Fruit fly (Drosophila melanogaster) whole organism, embryonic: ENCODE measurements around the gene CG6254.

Experiments used
- BtbVII ChIP-seq: fragments of 200-800 bp; sonication (Bioruptor generic); optimal IDR thresholded peaks from 3 replicates; lab custom pipeline; 2017; ENCODE audit warnings: missing biosample characterization, mild to moderate bottlenecking, missing genetic modification characterization
- C15 ChIP-seq: fragments of 200-800 bp; sonication (Bioruptor generic); IDR thresholded peaks from 3 replicates; pipeline ENCODE4 v1.3.6; 2022; ENCODE audit warnings: missing biosample characterization, missing genetic modification characterization
- CG10462 ChIP-seq: fragments of 200-800 bp; sonication (Bioruptor generic); optimal IDR thresholded peaks from 2 replicates; lab custom pipeline; 2016; ENCODE audit warnings: missing biosample characterization, missing genetic modification characterization
- CG10979 ChIP-seq: fragments of 200-800 bp; sonication (Bioruptor generic); optimal IDR thresholded peaks from 2 replicates; lab custom pipeline; 2018; ENCODE audit warnings: missing biosample characterization, mild to moderate bottlenecking, missing genetic modification characterization, moderate library complexity
- CG12071 ChIP-seq: fragments of 200-800 bp; sonication (Bioruptor generic); optimal IDR thresholded peaks from 3 replicates; lab custom pipeline; 2018; ENCODE audit warnings: missing biosample characterization, mild to moderate bottlenecking, missing genetic modification characterization
- CG12236 ChIP-seq: fragments of 200-800 bp; sonication (Bioruptor generic); optimal IDR thresholded peaks from 2 replicates; lab custom pipeline; 2016; ENCODE audit warnings: missing biosample characterization, missing genetic modification characterization
- CG12391 ChIP-seq: fragments of 200-800 bp; sonication (Bioruptor generic); optimal IDR thresholded peaks from 3 replicates; lab custom pipeline; 2018; ENCODE audit warnings: missing biosample characterization, mild to moderate bottlenecking, missing genetic modification characterization, moderate library complexity
- CG13424 ChIP-seq: fragments of 200-800 bp; sonication (Bioruptor generic); optimal IDR thresholded peaks from 2 replicates; lab custom pipeline; 2019; ENCODE audit warnings: missing biosample characterization, mild to moderate bottlenecking, missing genetic modification characterization, moderate library complexity
- CG15696 ChIP-seq: fragments of 200-800 bp; sonication (Bioruptor generic); optimal IDR thresholded peaks from 2 replicates; lab custom pipeline; 2019; ENCODE audit warnings: missing biosample characterization, mild to moderate bottlenecking, missing genetic modification characterization, moderate library complexity
- CG16813 ChIP-seq: fragments of 200-800 bp; sonication (Bioruptor generic); IDR thresholded peaks from 3 replicates; pipeline ENCODE4 v1.3.6; 2022; ENCODE audit warnings: missing biosample characterization, missing genetic modification characterization; ENCODE audit not compliant: partially characterized antibody
- CG16863 ChIP-seq: fragments of 200-800 bp; sonication (Bioruptor generic); optimal IDR thresholded peaks from 3 replicates; lab custom pipeline; 2016; ENCODE audit warnings: missing biosample characterization, missing genetic modification characterization
- CG17829 ChIP-seq: fragments of 200-800 bp; optimal IDR thresholded peaks from 2 replicates; lab custom pipeline; 2019; ENCODE audit warnings: missing biosample characterization, mild to moderate bottlenecking, missing genetic modification characterization, moderate library complexity
- CG3281 ChIP-seq: fragments of 200-800 bp; sonication (Bioruptor generic); optimal IDR thresholded peaks from 3 replicates; lab custom pipeline; 2017; ENCODE audit warnings: missing biosample characterization, mild to moderate bottlenecking, missing genetic modification characterization
- CG34376 ChIP-seq: fragments of 200-800 bp; sonication (Bioruptor generic); optimal IDR thresholded peaks from 2 replicates; lab custom pipeline; 2018; ENCODE audit warnings: missing biosample characterization, mild to moderate bottlenecking, missing genetic modification characterization
- CG4360 ChIP-seq: fragments of 200-800 bp; sonication (Bioruptor generic); IDR thresholded peaks from 2 replicates; pipeline ENCODE4 v1.3.6; 2022; ENCODE audit warnings: missing biosample characterization, missing genetic modification characterization
- CG43689 ChIP-seq: fragments of 200-800 bp; sonication (Bioruptor generic); IDR thresholded peaks from 2 replicates; pipeline ENCODE4 v1.3.6; 2022; ENCODE audit warnings: missing biosample characterization, missing genetic modification characterization
- CG4730 ChIP-seq: fragments of 200-800 bp; sonication (Bioruptor generic); IDR thresholded peaks from 2 replicates; pipeline ENCODE4 v1.3.6; 2022; ENCODE audit warnings: missing biosample characterization, missing genetic modification characterization
- CG4820 ChIP-seq: fragments of 200-800 bp; sonication (Bioruptor generic); optimal IDR thresholded peaks from 3 replicates; lab custom pipeline; 2016; ENCODE audit warnings: missing biosample characterization, missing genetic modification characterization
- CG5953 ChIP-seq: fragments of 200-800 bp; sonication (Bioruptor generic); IDR thresholded peaks from 2 replicates; pipeline ENCODE4 v1.3.6; 2022; ENCODE audit warnings: missing biosample characterization, missing genetic modification characterization
- CG7987 ChIP-seq: fragments of 200-800 bp; sonication (Bioruptor generic); optimal IDR thresholded peaks from 2 replicates; lab custom pipeline; 2018; ENCODE audit warnings: missing biosample characterization, mild to moderate bottlenecking, missing genetic modification characterization, moderate library complexity
- CG9437 ChIP-seq: fragments of 200-800 bp; sonication (Bioruptor generic); optimal IDR thresholded peaks from 2 replicates; lab custom pipeline; 2018; ENCODE audit warnings: missing biosample characterization, mild to moderate bottlenecking, missing genetic modification characterization
- Doc2 ChIP-seq: fragments of 200-800 bp; sonication (Bioruptor generic); IDR thresholded peaks from 2 replicates; pipeline ENCODE4 v1.3.6; 2022; ENCODE audit warnings: missing biosample characterization, missing genetic modification characterization
- Dref ChIP-seq: fragments of 200-800 bp; sonication (Bioruptor generic); IDR thresholded peaks from 2 replicates; pipeline ENCODE4 v1.3.6; 2022; ENCODE audit warnings: missing biosample characterization, missing genetic modification characterization
- Hsf ChIP-seq: fragments of 200-800 bp; sonication (Bioruptor generic); optimal IDR thresholded peaks from 3 replicates; lab custom pipeline; 2016; ENCODE audit warnings: missing biosample characterization, missing genetic modification characterization
- Lhr ChIP-seq: fragments of 200-800 bp; sonication (Bioruptor generic); optimal IDR thresholded peaks from 3 replicates; lab custom pipeline; 2017; ENCODE audit warnings: mild to moderate bottlenecking, missing biosample characterization, missing genetic modification reagents, missing genetic modification characterization
- MESR4 ChIP-seq: fragments of 200-800 bp; sonication (Bioruptor generic); optimal IDR thresholded peaks from 2 replicates; lab custom pipeline; 2018; ENCODE audit warnings: missing biosample characterization, mild to moderate bottlenecking, missing genetic modification characterization, moderate library complexity
- MTF-1 ChIP-seq: fragments of 200-800 bp; sonication (Bioruptor generic); optimal IDR thresholded peaks from 2 replicates; lab custom pipeline; 2018; ENCODE audit warnings: missing biosample characterization, mild to moderate bottlenecking, missing genetic modification characterization, borderline replicate concordance
- Side ChIP-seq: fragments of 200-800 bp; sonication (Bioruptor generic); optimal IDR thresholded peaks from 2 replicates; lab custom pipeline; 2016; ENCODE audit warnings: missing biosample characterization, missing genetic modification characterization
- Sry-β ChIP-seq: fragments of 200-800 bp; sonication (Bioruptor generic); optimal IDR thresholded peaks from 2 replicates; lab custom pipeline; 2018; ENCODE audit warnings: missing biosample characterization, mild to moderate bottlenecking, missing genetic modification characterization, moderate library complexity
- abd-A ChIP-seq: fragments of 200-800 bp; sonication (Bioruptor generic); optimal IDR thresholded peaks from 3 replicates; lab custom pipeline; 2019; ENCODE audit warnings: missing biosample characterization, mild to moderate bottlenecking, missing genetic modification characterization, moderate library complexity
- ash1 ChIP-seq: fragments of 200-800 bp; sonication (Bioruptor generic); optimal IDR thresholded peaks from 2 replicates; lab custom pipeline; 2018; ENCODE audit warnings: missing biosample characterization, mild to moderate bottlenecking, missing genetic modification characterization
- ewg ChIP-seq: fragments of 200-800 bp; sonication (Bioruptor generic); optimal IDR thresholded peaks from 3 replicates; lab custom pipeline; 2017; ENCODE audit warnings: mild to moderate bottlenecking, missing biosample characterization, missing genetic modification reagents, missing genetic modification characterization
- ftz-f1 ChIP-seq: fragments of 200-800 bp; sonication (Bioruptor generic); optimal IDR thresholded peaks from 2 replicates; lab custom pipeline; 2016; ENCODE audit warnings: missing biosample characterization, missing genetic modification characterization
- fu2 ChIP-seq: fragments of 200-800 bp; sonication (Bioruptor generic); optimal IDR thresholded peaks from 2 replicates; lab custom pipeline; 2016; ENCODE audit warnings: missing biosample characterization, missing genetic modification characterization
- hb ChIP-seq: fragments of 200-800 bp; sonication (Bioruptor generic); IDR thresholded peaks from 3 replicates; pipeline ENCODE4 v1.3.6; 2022; ENCODE audit warnings: missing biosample characterization, missing genetic modification characterization; ENCODE audit not compliant: partially characterized antibody
- her ChIP-seq: fragments of 200-800 bp; sonication (Bioruptor generic); optimal IDR thresholded peaks from 2 replicates; lab custom pipeline; 2016; ENCODE audit warnings: missing biosample characterization, missing genetic modification characterization
- jing ChIP-seq: fragments of 200-800 bp; sonication (Bioruptor generic); optimal IDR thresholded peaks from 2 replicates; lab custom pipeline; 2018; ENCODE audit warnings: missing biosample characterization, mild to moderate bottlenecking, missing genetic modification characterization
- lab ChIP-seq: fragments of 200-800 bp; sonication (Bioruptor generic); optimal IDR thresholded peaks from 3 replicates; lab custom pipeline; 2017; ENCODE audit warnings: missing biosample characterization, missing genetic modification characterization, mild to moderate bottlenecking, moderate library complexity, missing genetic modification reagents
- oc ChIP-seq: fragments of 200-800 bp; sonication (Bioruptor generic); optimal IDR thresholded peaks from 2 replicates; lab custom pipeline; 2018; ENCODE audit warnings: missing biosample characterization, mild to moderate bottlenecking, missing genetic modification characterization, moderate library complexity
- row ChIP-seq: fragments of 200-800 bp; sonication (Bioruptor generic); IDR thresholded peaks from 3 replicates; pipeline ENCODE4 v1.3.6; 2022; ENCODE audit warnings: missing biosample characterization, missing genetic modification characterization
- sd ChIP-seq: fragments of 200-800 bp; sonication (Bioruptor generic); optimal IDR thresholded peaks from 3 replicates; lab custom pipeline; 2018; ENCODE audit warnings: missing biosample characterization, mild to moderate bottlenecking, missing genetic modification characterization, moderate library complexity
- sr ChIP-seq: fragments of 200-800 bp; sonication (Bioruptor generic); IDR thresholded peaks from 3 replicates; pipeline ENCODE4 v1.3.6; 2022; ENCODE audit warnings: missing biosample characterization, missing genetic modification characterization
- tap ChIP-seq: fragments of 200-800 bp; optimal IDR thresholded peaks from 3 replicates; lab custom pipeline; 2019; ENCODE audit warnings: missing biosample characterization, mild to moderate bottlenecking, missing genetic modification characterization, moderate library complexity
- ttk ChIP-seq: fragments of 200-800 bp; sonication (Bioruptor generic); IDR thresholded peaks from 2 replicates; pipeline ENCODE4 v2.1.2; 2022; ENCODE audit warnings: missing biosample characterization, missing genetic modification characterization
- tup ChIP-seq: fragments of 200-800 bp; sonication (Bioruptor generic); optimal IDR thresholded peaks from 2 replicates; lab custom pipeline; 2016; ENCODE audit warnings: missing biosample characterization, mild to moderate bottlenecking, missing genetic modification characterization, moderate library complexity
- unpg ChIP-seq: fragments of 200-800 bp; sonication (Bioruptor generic); optimal IDR thresholded peaks from 3 replicates; lab custom pipeline; 2018; ENCODE audit warnings: missing biosample characterization, mild to moderate bottlenecking, missing genetic modification characterization, moderate library complexity
- zen ChIP-seq: fragments of 200-800 bp; sonication (Bioruptor generic); optimal IDR thresholded peaks from 3 replicates; lab custom pipeline; 2018; ENCODE audit warnings: missing biosample characterization, mild to moderate bottlenecking, missing genetic modification characterization, moderate library complexity
- zfh2 ChIP-seq: fragments of 200-800 bp; sonication (Bioruptor generic); optimal IDR thresholded peaks from 2 replicates; lab custom pipeline; 2016; ENCODE audit warnings: missing biosample characterization, missing genetic modification characterization

CG6254 gene

dm6 chr3R:10139649-10140598 is 21.2 kb downstream of the CG6254 start, which contains the start of gene tws (continued):
- TF ChIP-seq oc (tag; lab: Kevin White, UChicago) (peak; percentile 3), sd (peak; percentile 83), CG10979 (tag; lab: Kevin White, UChicago) (peak; percentile 29), CG4360 (GFP tag; lab: Robert Waterston, UW) (peak; percentile 71), hb (GFP tag; lab: Robert Waterston, UW) (no peak), CG4730 (GFP tag; lab: Robert Waterston, UW) (no peak), CG12236 (GFP tag; lab: Kevin White, UChicago) (peak; percentile 35), CG5953 (GFP tag; lab: Robert Waterston, UW) (no peak), jing (no peak), her (GFP tag; lab: Kevin White, UChicago) (peak; percentile 74), zen (no peak), fu2 (GFP tag; lab: Kevin White, UChicago) (peak; percentile 20), unpg (peak; percentile 69), sr (GFP tag; lab: Robert Waterston, UW) (0 out of 3 replicates have a peak, but pooled peaks have one; percentile 26), zfh2 (GFP tag; lab: Kevin White, UChicago) (peak; percentile 11), CG4820 (GFP tag; lab: Kevin White, UChicago) (peak; percentile 4), CG9437 (peak; percentile 58), MESR4 (GFP tag; lab: Kevin White, UChicago) (peak; percentile 14), CG12391 (tag; lab: Kevin White, UChicago) (peak; percentile 29), CG15696 (peak; percentile 0), Doc2 (GFP tag; lab: Robert Waterston, UW) (no peak), ewg (peak; percentile 32), CG10462 (GFP tag; lab: Kevin White, UChicago) (peak; percentile 25), CG12071 (GFP tag; lab: Kevin White, UChicago) (peak; percentile 81), CG13424 (tag; lab: Kevin White, UChicago) (peak; percentile 49), CG17829 (peak; percentile 22), ttk (GFP tag; lab: Robert Waterston, UW) (no peak), BtbVII (GFP tag; lab: Kevin White, UChicago) (peak; percentile 58), ftz-f1 (GFP tag; lab: Kevin White, UChicago) (peak; percentile 6), row (GFP tag; lab: Robert Waterston, UW) (peak; percentile 90), tap (peak; percentile 38), C15 (peak; percentile 23; the same call in 1 of the 3 replicates), CG16813 (GFP tag; lab: Robert Waterston, UW) (no peak), Side (GFP tag; lab: Kevin White, UChicago) (no peak), abd-A (peak; percentile 92), MTF-1 (peak; percentile 48), ash1 (GFP tag; lab: Kevin White, UChicago) (no peak), CG3281 (peak; percentile 72), Sry-β (GFP tag; lab: Kevin White, UChicago) (peak; percentile 95), CG34376 (GFP tag; lab: Kevin White, UChicago) (peak; percentile 36), Hsf (GFP tag; lab: Kevin White, UChicago) (peak; percentile 39), CG43689 (GFP tag; lab: Robert Waterston, UW) (no peak; the same call in 1 of the 2 replicates), lab (peak; percentile 75), CG7987 (GFP tag; lab: Kevin White, UChicago) (peak; percentile 67), Lhr (GFP tag; lab: Kevin White, UChicago) (no peak), CG16863 (GFP tag; lab: Kevin White, UChicago) (peak; percentile 12), tup (GFP tag; lab: Kevin White, UChicago) (peak; percentile 36), Dref (GFP tag; lab: Robert Waterston, UW) (no peak)
